Fruit fly (Drosophila melanogaster) whole organism, prepupa: ENCODE results near the gene HP5.

Experiments
- Blimp-1 ChIP-seq: fragments of 200-800 bp; sonication (Bioruptor generic); optimal IDR thresholded peaks from 3 replicates; lab custom pipeline; 2017; ENCODE audit warnings: missing biosample characterization, missing genetic modification characterization, mild to moderate bottlenecking, moderate library complexity, missing genetic modification reagents
- CG10669 ChIP-seq: fragments of 200-800 bp; sonication (Bioruptor generic); optimal IDR thresholded peaks from 3 replicates; lab custom pipeline; 2018; ENCODE audit warnings: missing biosample characterization, mild to moderate bottlenecking, missing genetic modification characterization, moderate library complexity
- CG6792 ChIP-seq: fragments of 200-800 bp; sonication (Bioruptor generic); optimal IDR thresholded peaks from 3 replicates; lab custom pipeline; 2016; ENCODE audit warnings: missing biosample characterization, missing genetic modification characterization
- Ets96B ChIP-seq: fragments of 200-800 bp; optimal IDR thresholded peaks from 2 replicates; lab custom pipeline; 2019; ENCODE audit warnings: missing biosample characterization, mild to moderate bottlenecking, missing genetic modification characterization, moderate library complexity
- Gug ChIP-seq: fragments of 200-800 bp; sonication (Bioruptor generic); IDR thresholded peaks from 2 replicates; pipeline ENCODE4 v1.3.6; 2022; ENCODE audit warnings: missing biosample characterization, missing genetic modification characterization
- Hr38 ChIP-seq: sonication (Bioruptor generic); optimal IDR thresholded peaks from 2 replicates; lab custom pipeline; 2016; ENCODE audit warnings: missing biosample characterization, missing genetic modification characterization
- Hr39 ChIP-seq: fragments of 200-800 bp; sonication (Bioruptor generic); optimal IDR thresholded peaks from 2 replicates; lab custom pipeline; 2016; ENCODE audit warnings: missing biosample characterization, missing genetic modification characterization

dm6 chrX:11452846-11453391 is 1.7 kb upstream of the HP5 start:
- no peak for TF ChIP-seq Blimp-1
- peak; percentile 90 for TF ChIP-seq Gug (GFP tag; lab: Robert Waterston, UW)
- no peak for TF ChIP-seq Hr38
- TF ChIP-seq Ets96B (tag; lab: Kevin White, UChicago): peak; percentile 81
- TF ChIP-seq CG6792: peak; percentile 74
- TF ChIP-seq CG10669: peak; percentile 82
- TF ChIP-seq Hr39 (GFP tag; lab: Kevin White, UChicago): peak; percentile 68
